Fruit fly (Drosophila melanogaster) whole organism, embryonic: ENCODE results near the gene CG14282.

ENCODE experiments used
- Atf-2 ChIP-seq: fragments of 200-800 bp; sonication (Bioruptor generic); optimal IDR thresholded peaks from 2 replicates; lab custom pipeline; 2016; ENCODE audit warnings: missing biosample characterization, missing genetic modification characterization
- Atf3 ChIP-seq: fragments of 200-800 bp; sonication (Bioruptor generic); optimal IDR thresholded peaks from 3 replicates; lab custom pipeline; 2016; ENCODE audit warnings: missing biosample characterization, missing genetic modification characterization
- B-H2 ChIP-seq: fragments of 200-800 bp; sonication (Bioruptor generic); optimal IDR thresholded peaks from 2 replicates; lab custom pipeline; 2018; ENCODE audit warnings: missing biosample characterization, mild to moderate bottlenecking, missing genetic modification characterization
- CG11504 ChIP-seq: fragments of 200-800 bp; sonication (Bioruptor generic); optimal IDR thresholded peaks from 3 replicates; lab custom pipeline; 2019; ENCODE audit warnings: missing biosample characterization, mild to moderate bottlenecking, missing genetic modification characterization, moderate library complexity
- CG13287 ChIP-seq: fragments of 200-800 bp; sonication (Bioruptor generic); IDR thresholded peaks from 2 replicates; pipeline ENCODE4 v1.3.6; 2022; ENCODE audit warnings: missing biosample characterization, missing genetic modification characterization; ENCODE audit not compliant: partially characterized antibody
- CG13775 ChIP-seq: fragments of 200-800 bp; sonication (Bioruptor generic); optimal IDR thresholded peaks from 3 replicates; lab custom pipeline; 2017; ENCODE audit warnings: missing biosample characterization, mild to moderate bottlenecking, missing genetic modification characterization
- CG1529 ChIP-seq: fragments of 200-800 bp; sonication (Bioruptor generic); optimal IDR thresholded peaks from 3 replicates; lab custom pipeline; 2018; ENCODE audit warnings: missing biosample characterization, missing genetic modification characterization
- CG15479 ChIP-seq: fragments of 200-800 bp; sonication (Bioruptor generic); optimal IDR thresholded peaks from 3 replicates; lab custom pipeline; 2019; ENCODE audit warnings: missing biosample characterization, mild to moderate bottlenecking, missing genetic modification characterization, moderate library complexity
- CG16863 ChIP-seq: fragments of 200-800 bp; sonication (Bioruptor generic); optimal IDR thresholded peaks from 3 replicates; lab custom pipeline; 2016; ENCODE audit warnings: missing biosample characterization, missing genetic modification characterization
- CG17186 ChIP-seq: fragments of 200-800 bp; sonication (Bioruptor generic); optimal IDR thresholded peaks from 3 replicates; lab custom pipeline; 2017; ENCODE audit warnings: missing biosample characterization, missing genetic modification reagents, missing genetic modification characterization
- CG17385 ChIP-seq: fragments of 200-800 bp; sonication (Bioruptor generic); optimal IDR thresholded peaks from 3 replicates; lab custom pipeline; 2018; ENCODE audit warnings: missing biosample characterization, mild to moderate bottlenecking, missing genetic modification characterization
- CG2875 ChIP-seq: fragments of 200-800 bp; sonication (Bioruptor generic); optimal IDR thresholded peaks from 2 replicates; lab custom pipeline; 2017; ENCODE audit warnings: missing biosample characterization, mild to moderate bottlenecking, missing genetic modification characterization, missing genetic modification reagents
- CG3163 ChIP-seq: fragments of 200-800 bp; sonication (Bioruptor generic); optimal IDR thresholded peaks from 3 replicates; lab custom pipeline; 2016; ENCODE audit warnings: missing biosample characterization, missing genetic modification characterization
- CG3281 ChIP-seq: fragments of 200-800 bp; sonication (Bioruptor generic); optimal IDR thresholded peaks from 3 replicates; lab custom pipeline; 2017; ENCODE audit warnings: missing biosample characterization, mild to moderate bottlenecking, missing genetic modification characterization
- CG3995 ChIP-seq: fragments of 200-800 bp; sonication (Bioruptor generic); optimal IDR thresholded peaks from 3 replicates; lab custom pipeline; 2016; ENCODE audit warnings: missing biosample characterization, missing genetic modification characterization
- CG42726 ChIP-seq: fragments of 200-800 bp; sonication (Bioruptor generic); IDR thresholded peaks from 2 replicates; pipeline ENCODE4 v1.3.6; 2022; ENCODE audit warnings: missing biosample characterization, missing genetic modification characterization; ENCODE audit not compliant: partially characterized antibody
- CG5953 ChIP-seq: fragments of 200-800 bp; sonication (Bioruptor generic); IDR thresholded peaks from 2 replicates; pipeline ENCODE4 v1.3.6; 2022; ENCODE audit warnings: missing biosample characterization, missing genetic modification characterization
- CG6791 ChIP-seq: fragments of 200-800 bp; sonication (Bioruptor generic); IDR thresholded peaks from 3 replicates; pipeline ENCODE4 v1.3.6; 2022; ENCODE audit warnings: missing biosample characterization, missing genetic modification characterization; ENCODE audit not compliant: partially characterized antibody
- CG6813 ChIP-seq: fragments of 200-800 bp; sonication (Bioruptor generic); optimal IDR thresholded peaks from 2 replicates; lab custom pipeline; 2017; ENCODE audit warnings: missing biosample characterization, missing genetic modification characterization, mild to moderate bottlenecking, moderate library complexity, missing genetic modification reagents
- CG7745 ChIP-seq: fragments of 200-800 bp; sonication (Bioruptor generic); optimal IDR thresholded peaks from 2 replicates; lab custom pipeline; 2018; ENCODE audit warnings: missing biosample characterization, mild to moderate bottlenecking, missing genetic modification characterization, moderate library complexity
- CkIIα-i1 ChIP-seq: fragments of 200-800 bp; sonication (Bioruptor generic); IDR thresholded peaks from 2 replicates; pipeline ENCODE4 v1.3.6; 2022; ENCODE audit warnings: missing biosample characterization, missing genetic modification characterization
- HLH54F ChIP-seq: fragments of 200-800 bp; sonication (Bioruptor generic); optimal IDR thresholded peaks from 3 replicates; lab custom pipeline; 2016; ENCODE audit warnings: missing biosample characterization, missing genetic modification characterization
- Hr51 ChIP-seq, 2 experiments: fragments of 200-800 bp; sonication (Bioruptor generic); optimal IDR thresholded peaks; 2 replicates in 1 of 2; 3 replicates in 1 of 2; lab custom pipeline; 2016 to 2018; ENCODE audit warnings: missing biosample characterization in 2 of 2, missing genetic modification characterization in 2 of 2, mild to moderate bottlenecking in 1 of 2, moderate library complexity in 1 of 2
- Mad ChIP-seq: fragments of 200-800 bp; sonication (Bioruptor generic); optimal IDR thresholded peaks from 2 replicates; lab custom pipeline; 2016; ENCODE audit warnings: missing biosample characterization, missing genetic modification characterization
- Med ChIP-seq: fragments of 200-800 bp; sonication (Bioruptor generic); peaks from one replicate; lab custom pipeline; 2016; ENCODE audit warnings: missing biosample characterization, missing genetic modification characterization, mild to moderate bottlenecking, inconsistent platforms, moderate library complexity
- Myb ChIP-seq: fragments of 200-800 bp; sonication (Bioruptor generic); optimal IDR thresholded peaks from 2 replicates; lab custom pipeline; 2016; ENCODE audit warnings: missing biosample characterization, missing genetic modification characterization
- NFAT ChIP-seq: fragments of 200-800 bp; sonication (Bioruptor generic); IDR thresholded peaks from 2 replicates; pipeline ENCODE4 v1.3.6; 2022; ENCODE audit warnings: missing biosample characterization, missing genetic modification characterization
- ab ChIP-seq: fragments of 200-800 bp; sonication (Bioruptor generic); optimal IDR thresholded peaks from 2 replicates; lab custom pipeline; 2016; ENCODE audit warnings: missing biosample characterization, missing genetic modification characterization
- ase ChIP-seq: fragments of 200-800 bp; sonication (Bioruptor generic); IDR thresholded peaks from 3 replicates; pipeline ENCODE4 v1.3.6; 2022; ENCODE audit warnings: missing biosample characterization, missing genetic modification characterization
- az2 ChIP-seq: fragments of 200-800 bp; sonication (Bioruptor generic); optimal IDR thresholded peaks from 3 replicates; lab custom pipeline; 2016; ENCODE audit warnings: missing biosample characterization, missing genetic modification characterization
- btn ChIP-seq: fragments of 200-800 bp; sonication (Bioruptor generic); optimal IDR thresholded peaks from 2 replicates; lab custom pipeline; 2016; ENCODE audit warnings: missing biosample characterization, missing genetic modification characterization
- crol ChIP-seq: fragments of 200-800 bp; sonication (Bioruptor generic); IDR thresholded peaks from 2 replicates; pipeline ENCODE4 v1.3.6; 2022; ENCODE audit warnings: missing biosample characterization, missing genetic modification characterization
- dati ChIP-seq: fragments of 200-800 bp; sonication (Bioruptor generic); IDR thresholded peaks from 2 replicates; pipeline ENCODE4 v1.3.6; 2022; ENCODE audit warnings: missing biosample characterization, missing genetic modification characterization
- dysf ChIP-seq: fragments of 200-800 bp; sonication (Bioruptor generic); IDR thresholded peaks from 3 replicates; pipeline ENCODE4 v1.3.6; 2022; ENCODE audit warnings: missing biosample characterization, missing genetic modification characterization
- ewg ChIP-seq: fragments of 200-800 bp; sonication (Bioruptor generic); optimal IDR thresholded peaks from 3 replicates; lab custom pipeline; 2017; ENCODE audit warnings: mild to moderate bottlenecking, missing biosample characterization, missing genetic modification reagents, missing genetic modification characterization
- gcm2 ChIP-seq: fragments of 200-800 bp; sonication (Bioruptor generic); optimal IDR thresholded peaks from 2 replicates; lab custom pipeline; 2016; ENCODE audit warnings: missing biosample characterization, missing genetic modification characterization
- gro ChIP-seq: fragments of 200-800 bp; sonication (Bioruptor generic); optimal IDR thresholded peaks from 2 replicates; lab custom pipeline; 2016; ENCODE audit warnings: missing biosample characterization, missing genetic modification characterization
- ham ChIP-seq: fragments of 200-800 bp; sonication (Bioruptor generic); IDR thresholded peaks from 2 replicates; pipeline ENCODE4 v1.3.6; 2022; ENCODE audit warnings: missing biosample characterization, missing genetic modification characterization
- her ChIP-seq: fragments of 200-800 bp; sonication (Bioruptor generic); optimal IDR thresholded peaks from 2 replicates; lab custom pipeline; 2016; ENCODE audit warnings: missing biosample characterization, missing genetic modification characterization
- klu ChIP-seq: fragments of 200-800 bp; sonication (Bioruptor generic); IDR thresholded peaks from 2 replicates; pipeline ENCODE4 v1.3.6; 2022; ENCODE audit warnings: missing biosample characterization, missing genetic modification characterization
- lab ChIP-seq: fragments of 200-800 bp; sonication (Bioruptor generic); optimal IDR thresholded peaks from 3 replicates; lab custom pipeline; 2017; ENCODE audit warnings: missing biosample characterization, missing genetic modification characterization, mild to moderate bottlenecking, moderate library complexity, missing genetic modification reagents
- lilli ChIP-seq: fragments of 200-800 bp; sonication (Bioruptor generic); optimal IDR thresholded peaks from 3 replicates; lab custom pipeline; 2016; ENCODE audit warnings: missing biosample characterization, missing genetic modification characterization
- mld ChIP-seq: fragments of 200-800 bp; sonication (Bioruptor generic); IDR thresholded peaks from 3 replicates; pipeline ENCODE4 v1.3.6; 2022; ENCODE audit warnings: missing biosample characterization, missing genetic modification characterization; ENCODE audit not compliant: partially characterized antibody
- nom ChIP-seq: fragments of 200-800 bp; sonication (Bioruptor generic); optimal IDR thresholded peaks from 2 replicates; lab custom pipeline; 2017; ENCODE audit warnings: missing biosample characterization, missing genetic modification characterization, mild to moderate bottlenecking, moderate library complexity, missing genetic modification reagents
- p53 ChIP-seq: fragments of 200-800 bp; sonication (Bioruptor generic); optimal IDR thresholded peaks from 2 replicates; lab custom pipeline; 2016; ENCODE audit warnings: missing biosample characterization, missing genetic modification characterization
- pb ChIP-seq: fragments of 200-800 bp; sonication (Bioruptor generic); optimal IDR thresholded peaks from 3 replicates; lab custom pipeline; 2016; ENCODE audit warnings: missing biosample characterization, missing genetic modification characterization
- peb ChIP-seq: fragments of 200-800 bp; sonication (Bioruptor generic); IDR thresholded peaks from 2 replicates; pipeline ENCODE4 v1.3.6; 2022; ENCODE audit warnings: missing biosample characterization, missing genetic modification characterization
- repo ChIP-seq: fragments of 200-800 bp; sonication (Bioruptor generic); optimal IDR thresholded peaks from 2 replicates; lab custom pipeline; 2016; ENCODE audit warnings: missing biosample characterization, missing genetic modification characterization
- rib ChIP-seq: fragments of 200-800 bp; sonication (Bioruptor generic); IDR thresholded peaks from 2 replicates; pipeline ENCODE4 v1.3.6; 2022; ENCODE audit warnings: missing biosample characterization, missing genetic modification characterization
- sens ChIP-seq: fragments of 200-800 bp; sonication (Bioruptor generic); peaks from one replicate; lab custom pipeline; 2016; ENCODE audit warnings: missing biosample characterization, missing genetic modification characterization
- sob ChIP-seq: fragments of 200-800 bp; sonication (Bioruptor generic); IDR thresholded peaks from 2 replicates; pipeline ENCODE4 v1.3.6; 2022; ENCODE audit warnings: missing biosample characterization, missing genetic modification characterization
- sr ChIP-seq: fragments of 200-800 bp; sonication (Bioruptor generic); IDR thresholded peaks from 3 replicates; pipeline ENCODE4 v1.3.6; 2022; ENCODE audit warnings: missing biosample characterization, missing genetic modification characterization

Gene CG14282

dm6 chr3R:19223369-19223768, 46.6 kb downstream of the CG14282 start (continued):
- TF ChIP-seq dati (GFP tag; lab: Robert Waterston, UW) (no peak), CG3163 (no peak), CG16863 (GFP tag; lab: Kevin White, UChicago) (no peak), CG3281 (GFP tag; lab: Kevin White, UChicago) (peak; percentile 28), CG6813 (GFP tag; lab: Kevin White, UChicago) (peak; percentile 16), her (no peak), Mad (no peak), CG15479 (GFP tag; lab: Kevin White, UChicago) (no peak), NFAT (GFP tag; lab: Robert Waterston, UW) (no peak), Hr51 (GFP tag; optimal IDR thresholded peaks at IDR 0.05; lab: Kevin White, UChicago) (no peak), CG42726 (GFP tag; lab: Robert Waterston, UW) (no peak), pb (no peak), repo (GFP tag; lab: Kevin White, UChicago) (no peak), CG13287 (no peak), CG7745 (tag; lab: Kevin White, UChicago) (no peak), sens (no peak), CkIIα-i1 (no peak), CG11504 (no peak), rib (GFP tag; lab: Robert Waterston, UW) (peak; percentile 85), Med (GFP tag; lab: Kevin White, UChicago) (peak; percentile 77), lilli (no peak), btn (no peak), sr (no peak), peb (GFP tag; lab: Robert Waterston, UW) (no peak), CG17186 (GFP tag; lab: Kevin White, UChicago) (no peak), ase (no peak), Atf-2 (no peak), CG2875 (GFP tag; lab: Kevin White, UChicago) (no peak), crol (GFP tag; lab: Robert Waterston, UW) (peak; percentile 91), Atf3 (GFP tag; lab: Kevin White, UChicago) (no peak), CG6791 (no peak), mld (GFP tag; lab: Robert Waterston, UW) (no peak), HLH54F (GFP tag; lab: Kevin White, UChicago) (no peak), ham (no peak), CG13775 (GFP tag; lab: Kevin White, UChicago) (no peak), CG1529 (GFP tag; lab: Kevin White, UChicago) (no peak), ewg (GFP tag; lab: Kevin White, UChicago) (no peak), ab (GFP tag; lab: Kevin White, UChicago) (no peak), dysf (GFP tag; lab: Robert Waterston, UW) (no peak; the same call in 2 of the 3 replicates), CG17385 (GFP tag; lab: Kevin White, UChicago) (peak; percentile 11), az2 (GFP tag; lab: Kevin White, UChicago) (no peak), B-H2 (GFP tag; lab: Kevin White, UChicago) (peak; percentile 61), gcm2 (GFP tag; lab: Kevin White, UChicago) (no peak), sob (GFP tag; lab: Robert Waterston, UW) (no peak; the same call in 1 of the 2 replicates), klu (GFP tag; lab: Robert Waterston, UW) (no peak), nom (no peak), p53 (GFP tag; lab: Kevin White, UChicago) (no peak), CG3995 (peak; percentile 37), lab (peak; percentile 74), Myb (GFP tag; lab: Kevin White, UChicago) (no peak), CG5953 (GFP tag; lab: Robert Waterston, UW) (no peak), gro (GFP tag; lab: Kevin White, UChicago) (peak; percentile 62)
